Worm (Caenorhabditis elegans) whole organism, L1 larva: ENCODE results near the gene F26F4.9.

ENCODE experiments used
- nhr-85 ChIP-seq: sonication (generic microtip); peaks from one replicate; lab custom pipeline; 2016; ENCODE audit warnings: missing genetic modification characterization, inconsistent platforms, missing compliant biosample characterization
- unc-62 ChIP-seq: fragments of 150-350 bp; optimal IDR thresholded peaks from 2 replicates; lab custom pipeline; 2014; ENCODE audit warnings: missing biosample characterization, missing genetic modification reagents, missing genetic modification characterization

DNA sequence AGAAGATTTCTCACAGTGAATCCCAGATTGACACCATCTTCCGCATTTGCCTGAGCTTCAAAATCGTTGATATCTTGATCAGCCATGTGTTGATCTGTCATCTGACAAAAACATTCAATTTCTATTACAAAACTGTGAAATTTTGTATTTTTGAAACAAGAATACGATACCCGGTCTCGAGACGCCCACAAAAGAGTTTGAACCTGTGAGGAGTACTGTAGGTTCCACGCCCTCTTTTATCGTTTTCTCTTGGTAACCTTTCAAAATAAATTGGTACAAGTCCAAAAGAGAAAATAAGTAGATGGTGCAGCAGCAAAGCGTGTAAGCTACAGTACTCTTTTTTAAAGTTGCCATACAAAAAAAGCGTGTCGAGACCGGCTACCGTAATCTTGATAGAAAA, 2.4 kb downstream of the F26F4.9 start, which contains the start of gene F26F4.12:
- no peak for TF ChIP-seq nhr-85 (tag; lab: Kevin White, UChicago)
- no peak for TF ChIP-seq unc-62 (GFP tag; lab: Kevin White, UChicago)
